Fruit fly (Drosophila melanogaster): Measurements from ENCODE around the gene Nup93-2.

dm6 chr3R:14893791-14894782, 4.1 kb downstream of the Nup93-2 start, which contains the start of gene Dph2:
- TF ChIP-seq ttk (optimal IDR thresholded peaks at IDR 0.05) (no peak), Sin3A (optimal IDR thresholded peaks at IDR 0.05) (no peak), insv (optimal IDR thresholded peaks at IDR 0.05) (no peak)

All from Kc167 (cell line).